Fruit fly (Drosophila melanogaster): ENCODE results near the gene SLIRP2.
A peak's percentile ranks its signal among the peaks of the same experiment; 100 is the strongest.

SLIRP2 gene

DNA sequence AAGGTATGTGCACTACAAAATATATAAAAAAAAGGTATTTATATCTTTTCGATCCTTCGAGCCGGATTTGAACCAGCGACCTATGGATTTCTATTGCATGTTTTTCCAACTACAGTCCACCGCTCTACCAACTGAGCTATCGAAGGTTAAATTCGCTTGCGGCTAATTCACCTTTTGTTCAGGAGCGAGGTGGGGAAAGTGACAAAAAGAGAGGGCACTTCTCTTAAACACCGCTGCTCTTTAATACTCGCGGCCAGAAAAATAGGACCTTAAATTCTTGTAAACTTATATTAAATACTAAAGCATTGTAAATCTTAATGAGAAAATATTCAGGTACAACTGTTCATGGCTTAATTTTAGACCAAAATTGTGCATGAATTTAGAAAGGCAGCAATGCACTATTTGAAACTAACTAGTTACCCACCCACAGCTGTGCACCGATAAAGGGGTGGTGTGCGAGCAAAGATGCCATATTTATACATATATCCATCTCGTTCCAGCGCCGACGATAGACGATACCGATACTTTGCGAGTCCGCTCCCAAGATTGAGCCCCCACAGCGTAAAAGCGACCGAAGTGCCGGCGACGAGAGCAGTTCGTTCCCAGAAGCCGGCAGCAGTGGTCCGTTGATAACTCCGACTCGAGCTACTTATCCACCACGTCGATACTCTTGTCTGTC lies 18.3 kb downstream of the SLIRP2 start (continued):
- peak; percentile 96 for TF ChIP-seq D19A (tag; optimal IDR thresholded peaks at IDR 0.05)
- TF ChIP-seq amos (GFP tag; IDR thresholded peaks at IDR 0.05; ENCODE audit: partially characterized antibody), result peak; percentile 82
- peak; percentile 94 for TF ChIP-seq lmd (GFP tag; IDR thresholded peaks at IDR 0.05)
- TF ChIP-seq CG2889 (GFP tag; IDR thresholded peaks at IDR 0.05), result peak; percentile 88
- TF ChIP-seq tgo (GFP tag; IDR thresholded peaks at IDR 0.05), result peak; percentile 96
- TF ChIP-seq Hr39 (optimal IDR thresholded peaks at IDR 0.05), result no peak
- peak; percentile 61 for TF ChIP-seq hb (GFP tag; IDR thresholded peaks at IDR 0.05; ENCODE audit: partially characterized antibody)
- peak; percentile 97 for TF ChIP-seq CG10147 (GFP tag; optimal IDR thresholded peaks at IDR 0.05)
- peak; percentile 98 for TF ChIP-seq tin (GFP tag; optimal IDR thresholded peaks at IDR 0.05)
- TF ChIP-seq MBD-R2 (GFP tag; IDR thresholded peaks at IDR 0.05), result peak; percentile 92
- peak; percentile 78 for TF ChIP-seq CG7745 (tag; optimal IDR thresholded peaks at IDR 0.05)
- peak; percentile 96 for TF ChIP-seq zfh2 (GFP tag; optimal IDR thresholded peaks at IDR 0.05)

DNA sequence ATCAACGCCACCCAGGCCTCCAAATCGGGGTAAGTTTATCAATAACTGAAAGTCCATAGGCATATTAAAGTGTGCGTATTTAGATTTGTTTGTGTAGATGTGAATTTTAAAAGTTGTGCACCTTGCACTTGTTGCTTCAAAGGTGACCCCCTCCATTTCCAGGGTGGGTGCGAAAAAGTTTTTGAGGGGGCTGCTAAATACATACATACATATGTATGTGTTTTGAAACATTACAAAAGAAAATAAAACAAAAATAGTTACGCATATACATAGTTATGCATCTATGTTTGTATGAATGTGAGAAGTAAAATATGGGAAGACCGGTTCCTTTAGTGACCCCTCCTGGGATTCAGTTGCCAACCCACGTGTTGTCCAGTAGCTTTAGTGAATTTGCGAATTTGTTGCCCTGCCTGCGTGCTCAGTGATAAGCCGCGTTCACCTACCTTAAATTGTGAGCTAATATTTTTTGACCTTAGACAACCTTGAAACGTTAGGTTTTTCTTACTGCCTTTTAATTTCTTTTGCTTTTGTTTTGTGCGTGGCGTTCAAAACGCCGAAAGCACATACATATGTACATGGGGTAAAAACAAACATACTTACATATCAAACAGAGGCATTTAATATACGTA lies 19.1 kb downstream of the SLIRP2 start:
- no peak for TF ChIP-seq mam (GFP tag; optimal IDR thresholded peaks at IDR 0.05)
- no peak for TF ChIP-seq CG2116 (GFP tag; optimal IDR thresholded peaks at IDR 0.05)
- no peak for TF ChIP-seq CG10565 (GFP tag; optimal IDR thresholded peaks at IDR 0.05)
- no peak for TF ChIP-seq CG9876 (GFP tag; optimal IDR thresholded peaks at IDR 0.05)
- TF ChIP-seq Oli (tag; optimal IDR thresholded peaks at IDR 0.05), result no peak
- TF ChIP-seq Deaf1 (tag; optimal IDR thresholded peaks at IDR 0.05), result no peak
- TF ChIP-seq CG6854 (GFP tag; optimal IDR thresholded peaks at IDR 0.05), result no peak
- TF ChIP-seq fd3F (GFP tag; optimal IDR thresholded peaks at IDR 0.05), result no peak
- peak; percentile 62 for TF ChIP-seq ERR (GFP tag; optimal IDR thresholded peaks at IDR 0.05)
- TF ChIP-seq tll (GFP tag; optimal IDR thresholded peaks at IDR 0.05), result no peak
- no peak for TF ChIP-seq CG2712 (tag; optimal IDR thresholded peaks at IDR 0.05)
- TF ChIP-seq CG4707 (GFP tag; optimal IDR thresholded peaks at IDR 0.05), result no peak
- peak; percentile 31; the same call in 1 of the 2 replicates for TF ChIP-seq CG6689 (GFP tag; IDR thresholded peaks at IDR 0.05)
- peak; percentile 66 for TF ChIP-seq Drgx (GFP tag; IDR thresholded peaks at IDR 0.05)
- no peak for TF ChIP-seq row (GFP tag; IDR thresholded peaks at IDR 0.05)
- TF ChIP-seq lbe (GFP tag; optimal IDR thresholded peaks at IDR 0.05), result peak; percentile 14
- no peak for TF ChIP-seq pho (GFP tag; optimal IDR thresholded peaks at IDR 0.05)
- no peak for TF ChIP-seq en (GFP tag; optimal IDR thresholded peaks at IDR 0.05)
- peak; percentile 29 for TF ChIP-seq CG12769 (tag; optimal IDR thresholded peaks at IDR 0.05)
- no peak for TF ChIP-seq CG17328 (GFP tag; IDR thresholded peaks at IDR 0.05)
- TF ChIP-seq chn (GFP tag; optimal IDR thresholded peaks at IDR 0.05), result no peak
- no peak for TF ChIP-seq slou (GFP tag; optimal IDR thresholded peaks at IDR 0.05)
- no peak for TF ChIP-seq vnd (GFP tag; IDR thresholded peaks at IDR 0.05; ENCODE audit: partially characterized antibody)
- no peak for TF ChIP-seq fu2 (GFP tag; optimal IDR thresholded peaks at IDR 0.05)
- TF ChIP-seq gro (GFP tag; optimal IDR thresholded peaks at IDR 0.05), result no peak
- TF ChIP-seq dimm (GFP tag; IDR thresholded peaks at IDR 0.05), result no peak
- no peak for TF ChIP-seq CG2199 (GFP tag; IDR thresholded peaks at IDR 0.05)
- no peak for TF ChIP-seq HmgD (GFP tag; optimal IDR thresholded peaks at IDR 0.05)
- peak; percentile 41 for TF ChIP-seq CG4328 (GFP tag; optimal IDR thresholded peaks at IDR 0.05)
- TF ChIP-seq knrl (GFP tag; IDR thresholded peaks at IDR 0.05; ENCODE audit: partially characterized antibody), result no peak
- TF ChIP-seq gcm (GFP tag; optimal IDR thresholded peaks at IDR 0.05), result no peak
- no peak for TF ChIP-seq lab (GFP tag; optimal IDR thresholded peaks at IDR 0.05)
- no peak for TF ChIP-seq sim (GFP tag; IDR thresholded peaks at IDR 0.05)
- TF ChIP-seq zen (tag; optimal IDR thresholded peaks at IDR 0.05), result no peak
- no peak for TF ChIP-seq cad (GFP tag; optimal IDR thresholded peaks at IDR 0.05)
- no peak for TF ChIP-seq kah (GFP tag; optimal IDR thresholded peaks at IDR 0.05)
- TF ChIP-seq Spps (tag; optimal IDR thresholded peaks at IDR 0.05), result no peak

All from whole organism, embryonic.